Worm (Caenorhabditis elegans) whole organism, mixed stage, embryonic: Measurements from ENCODE around the gene mat-3.

Experiments used
- M03D4.4 ChIP-seq: sonication (generic microtip); optimal IDR thresholded peaks from 2 replicates; lab custom pipeline; 2017; ENCODE audit warnings: mild to moderate bottlenecking, missing genetic modification characterization, missing compliant biosample characterization
- ceh-83 ChIP-seq: fragments of 200-800 bp; sonication (Bioruptor generic); optimal IDR thresholded peaks from 2 replicates; lab custom pipeline; 2018; ENCODE audit warnings: mild to moderate bottlenecking, missing genetic modification characterization, missing compliant biosample characterization
- ces-1 ChIP-seq: fragments of 150-350 bp; optimal IDR thresholded peaks from 2 replicates; lab custom pipeline; 2014; ENCODE audit warnings: missing biosample characterization, missing genetic modification reagents, missing genetic modification characterization
- elt-3 ChIP-seq: fragments of 150-350 bp; optimal IDR thresholded peaks from 2 replicates; lab custom pipeline; 2014; ENCODE audit warnings: missing biosample characterization, missing genetic modification characterization
- flh-1 ChIP-seq: fragments of 200-800 bp; sonication (Bioruptor generic); optimal IDR thresholded peaks from 2 replicates; lab custom pipeline; 2018; ENCODE audit warnings: mild to moderate bottlenecking, missing genetic modification characterization, moderate library complexity, missing compliant biosample characterization
- mls-2 ChIP-seq: sonication (generic microtip); optimal IDR thresholded peaks from 2 replicates; lab custom pipeline; 2016; ENCODE audit warnings: mild to moderate bottlenecking, missing genetic modification characterization, moderate library complexity, missing compliant biosample characterization
- nhr-28 ChIP-seq: fragments of 150-350 bp; optimal IDR thresholded peaks from 2 replicates; lab custom pipeline; 2014; ENCODE audit warnings: missing biosample characterization, missing genetic modification characterization
- nhr-76 ChIP-seq: sonication (generic microtip); optimal IDR thresholded peaks from 2 replicates; lab custom pipeline; 2017; ENCODE audit warnings: missing biosample characterization, missing genetic modification characterization
- snpc-4 ChIP-seq: fragments of 150-350 bp; optimal IDR thresholded peaks from 2 replicates; lab custom pipeline; 2014; ENCODE audit warnings: missing biosample characterization, missing genetic modification characterization
- unc-62 ChIP-seq: fragments of 150-350 bp; optimal IDR thresholded peaks from 2 replicates; lab custom pipeline; 2014; ENCODE audit warnings: missing biosample characterization, missing genetic modification reagents, missing genetic modification characterization

DNA sequence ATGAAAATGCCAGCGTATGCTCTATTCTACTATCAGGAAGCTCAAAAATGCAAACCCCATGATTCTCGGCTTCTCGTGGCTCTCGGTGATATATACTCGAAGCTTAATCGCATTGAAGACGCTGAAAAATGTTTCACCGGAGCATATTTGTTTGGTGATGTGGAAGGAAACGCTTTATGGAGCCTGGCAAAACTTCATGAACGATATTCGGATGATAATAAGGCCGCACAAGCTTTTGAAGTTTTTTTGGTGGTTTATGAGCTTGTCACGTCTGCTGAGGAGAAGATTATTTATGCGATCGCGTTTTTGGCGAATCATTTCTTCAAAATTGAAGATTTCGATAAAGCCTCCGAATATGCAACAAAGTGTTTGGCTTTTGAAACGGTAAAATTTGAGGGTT is 6.0 kb downstream of the mat-3 start:
- TF ChIP-seq ceh-83 (GFP tag; lab: Kevin White, UChicago) (no peak), ces-1 (GFP tag; lab: Kevin White, UChicago) (no peak), flh-1 (GFP tag; lab: Kevin White, UChicago) (no peak), nhr-28 (tag; lab: Kevin White, UChicago) (no peak), nhr-76 (tag; lab: Kevin White, UChicago) (no peak), M03D4.4 (tag; lab: Kevin White, UChicago) (no peak), mls-2 (no peak), unc-62 (GFP tag; lab: Kevin White, UChicago) (no peak), snpc-4 (no peak), elt-3 (tag; lab: Kevin White, UChicago) (no peak)
